Worm (Caenorhabditis elegans) whole organism, L4/young adult: ENCODE data around the gene F28C10.1.

ENCODE experiments used
- W03F9.2 ChIP-seq: fragments of 150-350 bp; optimal IDR thresholded peaks from 2 replicates; lab custom pipeline; 2014; ENCODE audit warnings: missing biosample characterization, missing genetic modification characterization
- dao-5 ChIP-seq: sonication (generic microtip); optimal IDR thresholded peaks from 2 replicates; lab custom pipeline; 2016; ENCODE audit warnings: missing genotype, missing genetic modification characterization, moderate library complexity, missing compliant biosample characterization
- him-1 ChIP-seq: sonication (generic microtip); optimal IDR thresholded peaks from 2 replicates; lab custom pipeline; 2016; ENCODE audit warnings: missing genotype, missing genetic modification reagents, missing genetic modification characterization, missing compliant biosample characterization

The F28C10.1 gene

DNA sequence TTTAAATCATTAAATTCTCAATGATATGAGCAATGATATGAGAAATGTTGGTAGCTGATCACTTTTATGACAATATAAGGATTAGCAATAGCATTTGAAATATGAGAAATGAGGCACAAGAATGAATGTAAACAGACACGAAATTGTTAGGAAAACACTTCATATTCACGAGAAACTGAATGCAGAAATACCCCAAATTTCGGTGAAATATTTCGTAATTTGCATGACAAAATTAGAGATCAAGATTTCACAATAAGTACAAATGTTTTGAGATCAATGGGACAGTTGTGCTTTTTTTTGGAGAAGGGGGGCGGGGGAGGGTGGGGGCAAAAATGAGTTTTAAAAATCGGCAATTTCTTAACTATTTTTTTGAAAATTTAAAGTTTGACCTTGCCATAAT, 6.5 kb upstream of the F28C10.1 start:
- no peak for TF ChIP-seq dao-5 (tag; lab: Kevin White, UChicago)
- no peak for TF ChIP-seq W03F9.2
- TF ChIP-seq him-1 (tag; lab: Kevin White, UChicago) = no peak

DNA sequence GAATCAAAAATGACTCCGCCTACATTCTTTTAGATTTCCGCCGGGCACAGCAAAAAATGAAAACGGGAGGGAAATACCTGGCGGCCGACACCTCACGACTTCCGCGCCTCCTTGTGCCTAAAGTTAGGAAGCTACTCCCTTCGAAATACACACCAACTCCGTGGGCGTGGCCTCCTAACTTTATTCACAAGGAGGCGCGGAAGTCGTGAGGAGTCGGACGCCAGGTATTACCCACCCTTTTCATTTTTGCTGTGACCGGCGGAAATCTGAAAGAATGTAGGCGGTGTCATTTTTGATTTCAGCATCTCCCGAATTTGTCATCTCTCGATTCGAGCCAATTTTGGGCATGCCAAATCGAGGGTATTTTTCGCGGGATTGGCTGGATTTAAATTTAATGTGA, 4.8 kb upstream of the F28C10.1 start:
- no peak for TF ChIP-seq him-1 (tag; lab: Kevin White, UChicago)
- no peak for TF ChIP-seq dao-5 (tag; lab: Kevin White, UChicago)
- no peak for TF ChIP-seq W03F9.2

DNA sequence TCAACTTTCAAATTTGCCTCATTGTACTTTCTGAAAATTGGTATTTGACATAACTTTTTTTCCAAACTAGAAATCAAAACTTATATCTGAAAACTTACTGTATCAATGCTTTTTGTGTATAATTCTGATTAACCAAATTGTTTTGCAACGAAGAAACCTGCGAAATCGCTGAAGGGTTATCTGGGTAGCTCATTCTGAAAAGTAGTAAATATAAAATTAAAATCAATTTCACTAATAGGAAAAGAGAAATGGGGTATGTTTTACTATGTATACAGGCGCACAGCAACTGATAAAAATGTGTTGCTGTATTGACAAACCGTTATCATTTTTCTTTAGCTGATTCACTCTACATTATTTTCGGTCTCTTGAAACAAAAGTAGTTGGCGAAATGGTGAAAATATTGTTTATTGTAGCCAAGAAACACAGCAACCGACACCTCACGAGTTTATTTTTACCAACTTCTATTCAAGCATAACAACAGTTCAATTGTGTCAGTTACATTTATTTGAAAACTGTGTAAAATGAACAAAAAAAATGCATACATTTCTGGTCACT, 8.3 kb downstream of the F28C10.1 start, which contains the start of gene F57C12.2:
Gene F57C12.2, minus strand, starts transcription at position 218 of the 555 bp plus-strand sequence.
- TF ChIP-seq dao-5 (tag; lab: Kevin White, UChicago) = no peak
- TF ChIP-seq him-1 (tag; lab: Kevin White, UChicago) = no peak
- TF ChIP-seq W03F9.2 = no peak

DNA sequence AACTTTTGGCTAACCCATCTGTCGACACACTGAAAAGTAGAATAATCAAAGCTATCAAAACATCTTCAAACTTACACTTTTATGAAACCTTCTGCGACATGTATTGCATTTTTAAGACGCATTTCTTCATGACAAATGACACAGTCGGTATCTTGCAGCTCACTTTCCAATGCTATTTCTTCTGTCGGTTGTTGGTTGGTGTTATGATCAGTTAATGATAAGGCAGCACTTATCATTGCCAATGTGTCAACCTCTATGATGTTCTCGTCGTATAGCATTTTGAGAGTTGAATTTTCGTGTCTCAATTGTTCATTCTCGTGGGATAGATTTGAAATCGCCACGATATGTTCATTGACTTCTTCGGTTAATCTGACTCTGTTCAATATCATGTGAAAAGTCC, 10.5 kb downstream of the F28C10.1 start:
- TF ChIP-seq dao-5 (tag; lab: Kevin White, UChicago) (no peak), W03F9.2 (no peak), him-1 (tag; lab: Kevin White, UChicago) (no peak)

DNA sequence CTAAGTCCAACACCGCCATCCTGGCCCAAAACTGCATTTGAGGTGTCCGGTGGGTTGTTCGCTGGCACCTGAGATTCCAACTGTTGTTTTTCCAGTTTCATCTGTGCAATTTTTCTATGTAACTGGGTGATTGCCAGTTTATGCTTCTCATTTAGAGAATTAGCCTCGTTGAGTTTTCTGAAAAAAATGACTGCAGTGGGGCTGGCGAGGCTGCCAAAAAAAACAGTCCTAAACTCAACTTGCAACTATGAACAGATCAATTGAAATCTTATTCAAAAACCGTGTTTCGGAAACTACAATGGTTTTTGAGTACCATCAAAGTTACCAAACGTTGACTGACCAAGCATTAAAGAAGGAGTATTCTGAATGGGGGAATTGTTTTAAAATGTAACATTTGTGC, 11.0 kb downstream of the F28C10.1 start, which contains the start of gene F57C12.6:
Gene F57C12.6, minus strand, starts transcription at position 101 of the 400 bp plus-strand sequence.
- no peak for TF ChIP-seq dao-5 (tag; lab: Kevin White, UChicago)
- TF ChIP-seq him-1 (tag; lab: Kevin White, UChicago) = no peak
- TF ChIP-seq W03F9.2 = no peak

DNA sequence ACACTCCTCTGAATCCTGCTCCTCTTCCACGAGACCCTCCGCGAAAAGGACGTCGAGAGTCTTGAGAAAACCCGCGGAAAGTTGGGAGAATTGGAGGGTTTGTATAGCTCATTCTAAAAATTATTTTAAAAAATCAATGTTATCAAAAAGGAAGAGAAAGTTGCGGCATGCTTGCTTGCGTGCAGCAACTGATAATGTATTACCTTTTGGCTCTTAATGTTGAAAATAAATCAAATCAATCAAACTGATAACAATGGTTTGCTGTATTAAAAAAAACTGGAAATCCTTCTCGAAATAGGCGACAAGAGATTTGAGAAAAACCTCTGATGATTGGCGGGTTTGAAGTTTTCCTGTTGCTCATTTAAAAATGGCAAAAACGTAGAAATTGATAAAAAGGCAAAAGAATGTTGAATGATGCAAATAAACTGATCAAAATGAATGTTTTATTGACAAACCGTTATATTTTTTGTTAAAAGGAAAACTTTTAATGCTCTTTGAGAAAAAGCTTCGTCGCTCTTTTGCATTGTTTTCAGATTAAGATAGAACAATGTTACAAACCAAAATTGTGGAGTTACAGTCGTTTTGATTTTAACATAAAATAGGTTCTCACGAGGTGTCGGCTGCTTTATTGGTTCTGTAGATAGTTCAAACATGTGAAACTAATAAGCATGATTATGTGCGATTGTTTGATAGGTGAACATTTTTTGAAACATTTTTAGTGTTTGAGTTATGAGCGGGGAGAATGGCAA, 12.3 kb downstream of the F28C10.1 start:
- no peak for TF ChIP-seq dao-5 (tag; lab: Kevin White, UChicago)
- no peak for TF ChIP-seq W03F9.2
- TF ChIP-seq him-1 (tag; lab: Kevin White, UChicago) = no peak

DNA sequence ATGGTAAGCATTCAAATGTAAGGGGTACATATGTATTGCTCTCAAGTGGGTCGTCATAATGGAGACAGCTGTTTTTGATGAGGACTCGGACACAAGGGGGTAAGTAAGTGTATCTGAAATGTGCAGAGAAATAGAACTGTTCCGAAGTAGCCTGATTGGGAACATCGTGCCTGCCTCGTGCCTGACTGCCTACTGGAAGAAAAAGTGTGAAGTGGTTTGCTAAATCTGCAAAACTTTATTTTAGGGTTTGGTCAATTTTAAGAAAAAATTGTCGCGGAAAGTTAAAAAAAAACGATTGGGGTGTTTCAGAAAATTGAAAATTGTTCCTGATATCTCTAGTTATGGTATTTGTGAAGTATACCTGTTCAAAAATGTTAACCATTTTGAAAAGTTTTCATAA, 14.3 kb downstream of the F28C10.1 start, which contains the start of gene hlh-19:
Gene hlh-19, minus strand, starts transcription at position 101 of the 400 bp plus-strand sequence.
- TF ChIP-seq dao-5 (tag; lab: Kevin White, UChicago) = no peak
- no peak for TF ChIP-seq him-1 (tag; lab: Kevin White, UChicago)
- TF ChIP-seq W03F9.2 = no peak

DNA sequence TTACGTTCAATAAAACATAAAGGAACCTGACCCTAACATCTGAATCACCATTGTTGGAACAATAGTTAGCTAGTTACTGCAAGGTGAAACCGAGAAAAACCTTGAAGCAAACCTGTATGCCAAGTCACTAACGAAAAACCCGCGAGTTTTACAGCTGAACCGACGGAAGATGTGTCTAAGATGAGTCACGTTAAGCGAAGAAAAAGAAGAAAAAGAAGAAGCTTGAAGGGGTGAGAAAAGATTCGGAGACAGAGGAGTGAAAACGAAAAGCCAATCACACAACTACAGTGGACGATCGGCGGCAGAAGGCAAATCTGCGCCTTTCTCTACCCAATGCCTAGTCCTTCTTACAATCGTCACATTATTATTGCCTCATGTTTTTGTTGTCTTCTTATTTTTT, 14.9 kb downstream of the F28C10.1 start, which contains the start of gene nas-38:
Gene nas-38, plus strand, starts transcription at position 301 of the 400 bp plus-strand sequence.
- no peak for TF ChIP-seq him-1 (tag; lab: Kevin White, UChicago)
- no peak for TF ChIP-seq W03F9.2
- no peak for TF ChIP-seq dao-5 (tag; lab: Kevin White, UChicago)

DNA sequence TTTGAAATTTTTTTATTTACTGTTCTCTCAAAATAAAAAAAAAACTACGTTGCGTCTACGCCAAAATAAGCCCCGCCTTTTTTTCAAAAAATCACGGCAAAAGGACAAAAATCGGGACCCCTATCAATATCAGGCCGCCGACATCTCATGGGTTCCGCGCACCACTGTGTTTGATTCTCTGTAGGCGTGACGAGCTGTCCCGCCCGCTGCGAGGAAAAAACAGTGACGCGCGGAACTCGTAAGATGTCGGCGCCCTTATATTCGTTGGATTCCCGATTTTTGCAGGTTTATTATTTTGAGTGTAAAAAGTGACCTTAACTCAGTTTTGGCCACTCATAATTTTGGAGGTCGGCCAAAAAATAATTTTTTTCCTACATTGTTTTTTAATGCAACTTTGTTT, 28.5 kb downstream of the F28C10.1 start:
- no peak for TF ChIP-seq him-1 (tag; lab: Kevin White, UChicago)
- no peak for TF ChIP-seq dao-5 (tag; lab: Kevin White, UChicago)
- no peak for TF ChIP-seq W03F9.2

DNA sequence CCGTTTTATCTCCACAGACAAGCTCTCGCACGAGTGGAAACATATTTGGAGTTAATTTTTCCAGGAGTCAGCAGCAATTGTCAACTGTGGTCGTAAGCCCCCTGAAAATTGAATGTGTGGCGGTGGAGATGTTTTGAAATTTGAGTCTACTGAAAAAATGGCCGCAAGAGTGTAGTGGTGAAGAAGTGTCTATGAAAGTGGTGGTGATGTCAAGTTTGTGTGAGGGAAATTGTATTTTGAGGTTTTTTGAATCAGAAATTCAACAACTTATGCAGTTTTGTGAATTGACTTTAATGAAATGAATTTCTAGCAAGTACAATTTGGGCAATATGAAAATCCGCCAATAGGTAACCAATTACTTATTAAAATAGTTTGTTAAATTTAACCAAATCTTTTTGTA, 29.7 kb downstream of the F28C10.1 start, which contains the start of gene mrp-2:
Gene mrp-2, minus strand, starts transcription at position 101 of the 400 bp plus-strand sequence.
- no peak for TF ChIP-seq him-1 (tag; lab: Kevin White, UChicago)
- no peak for TF ChIP-seq dao-5 (tag; lab: Kevin White, UChicago)
- TF ChIP-seq W03F9.2 = no peak

DNA sequence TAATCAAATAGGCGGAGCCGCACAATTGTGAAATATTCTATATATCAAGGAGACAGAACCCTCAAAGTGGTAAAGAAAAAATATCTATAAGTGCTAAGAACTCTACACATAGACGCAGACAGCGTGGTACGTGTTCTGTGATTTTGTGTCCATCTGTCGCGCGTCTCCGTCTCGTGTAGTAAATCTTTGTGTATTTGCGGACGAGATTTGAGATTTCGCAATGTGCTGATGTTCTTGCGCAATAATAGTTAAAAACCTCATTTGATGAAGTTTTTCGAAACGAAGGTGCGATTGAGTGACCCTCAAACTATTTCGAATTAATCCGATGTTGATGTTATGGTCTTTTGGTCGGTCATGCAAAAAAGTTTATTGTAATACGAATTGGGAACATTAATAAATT, 30.4 kb downstream of the F28C10.1 start:
- no peak for TF ChIP-seq him-1 (tag; lab: Kevin White, UChicago)
- TF ChIP-seq W03F9.2 = no peak
- TF ChIP-seq dao-5 (tag; lab: Kevin White, UChicago) = no peak

DNA sequence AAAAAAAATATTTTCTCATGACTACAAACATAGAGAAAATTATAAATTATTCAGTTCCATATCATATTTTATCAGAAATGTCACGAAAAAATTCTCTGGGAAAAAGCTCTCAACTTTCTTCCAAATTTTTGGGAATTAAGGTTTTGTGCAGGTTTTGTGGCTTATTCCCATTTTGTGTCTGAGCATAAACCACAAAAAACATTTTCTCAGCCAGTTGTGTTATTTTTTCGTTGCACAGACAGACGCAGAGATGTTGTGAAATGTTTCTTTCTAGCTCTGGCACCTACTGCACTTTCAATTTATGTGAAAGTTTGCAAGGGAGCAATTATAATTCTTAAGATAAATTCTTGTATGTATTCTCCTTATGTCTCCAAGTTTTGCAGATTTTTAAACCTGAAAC, 32.2 kb downstream of the F28C10.1 start:
- TF ChIP-seq dao-5 (tag; lab: Kevin White, UChicago) = no peak

DNA sequence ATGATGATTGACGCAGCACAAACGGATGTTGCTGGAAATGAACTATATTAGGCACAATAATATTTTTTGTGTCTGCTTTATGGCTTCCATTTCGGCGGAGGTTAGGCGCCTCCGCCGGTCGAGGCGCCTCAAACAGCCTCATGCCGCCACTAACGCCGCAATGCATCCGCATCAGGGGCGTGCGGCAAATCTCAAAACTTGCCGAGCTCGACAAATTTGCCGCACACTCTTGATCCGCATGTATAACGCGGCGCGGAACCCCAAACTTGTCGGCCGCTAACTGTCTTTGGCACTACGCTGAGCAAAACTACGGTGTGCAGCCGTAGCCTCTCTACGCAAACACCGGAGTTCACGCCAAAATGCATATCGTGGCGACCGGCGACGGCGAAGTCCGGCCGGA, 38.8 kb downstream of the F28C10.1 start:
- no peak for TF ChIP-seq him-1 (tag; lab: Kevin White, UChicago)
- TF ChIP-seq W03F9.2 = no peak
- no peak for TF ChIP-seq dao-5 (tag; lab: Kevin White, UChicago)

DNA sequence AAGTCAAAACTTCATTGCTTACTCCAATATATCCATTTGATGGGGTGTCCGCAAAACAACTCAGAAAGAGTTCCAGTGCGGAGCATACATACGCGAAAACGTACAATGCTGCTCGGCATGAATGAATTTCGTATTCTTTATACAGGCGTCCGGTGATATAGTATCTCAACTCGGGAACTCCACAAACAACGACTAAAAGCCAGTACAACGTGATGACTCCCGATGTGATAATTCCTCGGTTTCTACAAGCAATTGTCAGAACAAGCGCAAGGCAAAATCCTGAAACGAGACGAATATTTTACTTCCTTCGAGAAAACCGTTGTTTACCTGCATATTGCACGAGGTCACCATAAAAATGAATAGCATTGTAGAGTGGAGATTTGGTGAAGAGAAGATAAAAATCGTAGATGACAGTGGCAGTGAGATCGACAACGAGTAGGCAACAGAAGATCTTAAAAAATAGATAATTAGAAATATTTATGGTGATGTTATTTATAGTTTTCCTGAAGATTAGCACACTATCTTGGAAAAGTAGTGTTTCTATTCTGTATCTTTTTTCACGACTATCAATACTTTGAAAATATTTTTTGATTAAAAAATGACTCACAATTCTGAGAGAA, 42.8 kb downstream of the F28C10.1 start:
- no peak for TF ChIP-seq him-1 (tag; lab: Kevin White, UChicago)
- TF ChIP-seq dao-5 (tag; lab: Kevin White, UChicago) = no peak
- no peak for TF ChIP-seq W03F9.2
